Worm (Caenorhabditis elegans) whole organism, mixed stage, embryonic: Measurements from ENCODE around the gene ctsa-1.2.
A peak's percentile ranks its signal among the peaks of the same experiment; 100 is the strongest.

Experiments
- M03D4.4 ChIP-seq: sonication (generic microtip); optimal IDR thresholded peaks from 2 replicates; lab custom pipeline; 2017; ENCODE audit warnings: mild to moderate bottlenecking, missing genetic modification characterization, missing compliant biosample characterization
- blmp-1 ChIP-seq: fragments of 150-350 bp; optimal IDR thresholded peaks from 2 replicates; lab custom pipeline; 2014; ENCODE audit warnings: missing biosample characterization, missing genetic modification characterization
- ceh-39 ChIP-seq: fragments of 150-350 bp; optimal IDR thresholded peaks from 2 replicates; lab custom pipeline; 2014; ENCODE audit warnings: missing biosample characterization, missing genetic modification characterization
- ceh-43 ChIP-seq: fragments of 200-800 bp; sonication (Bioruptor generic); optimal IDR thresholded peaks from 2 replicates; lab custom pipeline; 2018; ENCODE audit warnings: mild to moderate bottlenecking, missing genetic modification characterization, moderate library complexity, missing compliant biosample characterization
- ceh-83 ChIP-seq: fragments of 200-800 bp; sonication (Bioruptor generic); optimal IDR thresholded peaks from 2 replicates; lab custom pipeline; 2018; ENCODE audit warnings: mild to moderate bottlenecking, missing genetic modification characterization, missing compliant biosample characterization
- ces-1 ChIP-seq: fragments of 150-350 bp; optimal IDR thresholded peaks from 2 replicates; lab custom pipeline; 2014; ENCODE audit warnings: missing biosample characterization, missing genetic modification reagents, missing genetic modification characterization
- cnd-1 ChIP-seq: fragments of 200-800 bp; sonication (Bioruptor generic); optimal IDR thresholded peaks from 2 replicates; lab custom pipeline; 2018; ENCODE audit warnings: mild to moderate bottlenecking, missing genetic modification characterization, missing compliant biosample characterization
- drap-1 ChIP-seq: fragments of 200-800 bp; sonication (Bioruptor generic); optimal IDR thresholded peaks from 3 replicates; lab custom pipeline; 2018; ENCODE audit warnings: mild to moderate bottlenecking, missing genetic modification characterization, missing compliant biosample characterization
- elt-1 ChIP-seq: sonication (generic microtip); optimal IDR thresholded peaks from 2 replicates; lab custom pipeline; 2017; ENCODE audit warnings: missing genetic modification characterization, mild to moderate bottlenecking, missing compliant biosample characterization, antibody characterized with exemption, moderate library complexity, borderline replicate concordance; ENCODE audit not compliant: insufficient read depth
- elt-3 ChIP-seq: fragments of 150-350 bp; optimal IDR thresholded peaks from 2 replicates; lab custom pipeline; 2014; ENCODE audit warnings: missing biosample characterization, missing genetic modification characterization
- flh-1 ChIP-seq: fragments of 200-800 bp; sonication (Bioruptor generic); optimal IDR thresholded peaks from 2 replicates; lab custom pipeline; 2018; ENCODE audit warnings: mild to moderate bottlenecking, missing genetic modification characterization, moderate library complexity, missing compliant biosample characterization
- ham-2 ChIP-seq: fragments of 200-800 bp; sonication (Bioruptor generic); optimal IDR thresholded peaks from 2 replicates; lab custom pipeline; 2018; ENCODE audit warnings: mild to moderate bottlenecking, missing genetic modification characterization, missing compliant biosample characterization
- hlh-1 ChIP-seq: fragments of 150-350 bp; optimal IDR thresholded peaks from 2 replicates; lab custom pipeline; 2014; ENCODE audit warnings: missing biosample characterization, missing genetic modification reagents, missing genetic modification characterization
- lin-13 ChIP-seq: fragments of 150-350 bp; optimal IDR thresholded peaks from 2 replicates; lab custom pipeline; 2014; ENCODE audit warnings: missing biosample characterization, missing genetic modification characterization
- lin-32 ChIP-seq: fragments of 200-800 bp; sonication (Bioruptor generic); optimal IDR thresholded peaks from 2 replicates; lab custom pipeline; 2018; ENCODE audit warnings: mild to moderate bottlenecking, missing genetic modification characterization, missing compliant biosample characterization
- lsy-2 ChIP-seq: fragments of 150-350 bp; optimal IDR thresholded peaks from 2 replicates; lab custom pipeline; 2014; ENCODE audit warnings: missing biosample characterization, missing genetic modification characterization
- mab-5 ChIP-seq: fragments of 150-350 bp; optimal IDR thresholded peaks from 2 replicates; lab custom pipeline; 2014; ENCODE audit warnings: missing biosample characterization, missing genetic modification characterization
- mep-1 ChIP-seq: fragments of 150-350 bp; optimal IDR thresholded peaks from 2 replicates; lab custom pipeline; 2017; ENCODE audit warnings: missing biosample characterization, missing genetic modification reagents, missing genetic modification characterization, inconsistent platforms
- nhr-12 ChIP-seq: fragments of 150-350 bp; optimal IDR thresholded peaks from 2 replicates; lab custom pipeline; 2014; ENCODE audit warnings: missing biosample characterization, missing genetic modification characterization
- nhr-2 ChIP-seq: fragments of 150-350 bp; optimal IDR thresholded peaks from 2 replicates; lab custom pipeline; 2014; ENCODE audit warnings: missing biosample characterization, missing genetic modification characterization
- nhr-237 ChIP-seq: fragments of 150-350 bp; optimal IDR thresholded peaks from 2 replicates; lab custom pipeline; 2014; ENCODE audit warnings: missing biosample characterization, missing genetic modification characterization
- nhr-28 ChIP-seq: fragments of 150-350 bp; optimal IDR thresholded peaks from 2 replicates; lab custom pipeline; 2014; ENCODE audit warnings: missing biosample characterization, missing genetic modification characterization
- nhr-76 ChIP-seq: sonication (generic microtip); optimal IDR thresholded peaks from 2 replicates; lab custom pipeline; 2017; ENCODE audit warnings: missing biosample characterization, missing genetic modification characterization
- sem-2 ChIP-seq: fragments of 200-800 bp; sonication (Bioruptor generic); optimal IDR thresholded peaks from 2 replicates; lab custom pipeline; 2018; ENCODE audit warnings: mild to moderate bottlenecking, missing genetic modification characterization, missing compliant biosample characterization
- snpc-4 ChIP-seq: fragments of 150-350 bp; optimal IDR thresholded peaks from 2 replicates; lab custom pipeline; 2014; ENCODE audit warnings: missing biosample characterization, missing genetic modification characterization
- sptf-1 ChIP-seq: sonication (generic microtip); optimal IDR thresholded peaks from 2 replicates; lab custom pipeline; 2017; ENCODE audit warnings: mild to moderate bottlenecking, missing genetic modification characterization, moderate library complexity, missing compliant biosample characterization
- tbx-8 ChIP-seq: fragments of 200-800 bp; sonication (Bioruptor generic); optimal IDR thresholded peaks from 2 replicates; lab custom pipeline; 2018; ENCODE audit warnings: mild to moderate bottlenecking, missing genetic modification characterization, moderate library complexity, missing compliant biosample characterization
- unc-120 ChIP-seq: sonication (generic microtip); optimal IDR thresholded peaks from 2 replicates; lab custom pipeline; 2017; ENCODE audit warnings: missing genetic modification characterization, missing compliant biosample characterization; ENCODE audit not compliant: poor library complexity, severe bottlenecking
- unc-39 ChIP-seq: fragments of 150-350 bp; optimal IDR thresholded peaks from 2 replicates; lab custom pipeline; 2014; ENCODE audit warnings: missing biosample characterization, missing genetic modification characterization
- ztf-11 ChIP-seq: fragments of 150-350 bp; optimal IDR thresholded peaks from 2 replicates; lab custom pipeline; 2014; ENCODE audit warnings: missing biosample characterization, missing genetic modification characterization

ctsa-1.2 gene

ce11 chrII:11713569-11713968 lies 25.6 kb upstream of the ctsa-1.2 start, which contains the start of gene F13D12.10:
TSS of gene F13D12.10 (plus strand) at chrII:11713799.
- TF ChIP-seq hlh-1 (peak; percentile 95), mep-1 (tag; lab: Kevin White, UChicago) (no peak), unc-120 (tag; lab: Kevin White, UChicago) (peak; percentile 7), sem-2 (no peak)

- no peak for TF ChIP-seq lsy-2 (tag; lab: Kevin White, UChicago)
- TF ChIP-seq unc-120 (tag; lab: Kevin White, UChicago), result no peak
- TF ChIP-seq lin-32 (GFP tag; lab: Kevin White, UChicago), result no peak
- TF ChIP-seq ceh-83 (GFP tag; lab: Kevin White, UChicago), result no peak
- TF ChIP-seq nhr-76 (tag; lab: Kevin White, UChicago), result no peak
- no peak for TF ChIP-seq cnd-1
- TF ChIP-seq ces-1 (GFP tag; lab: Kevin White, UChicago), result no peak
- no peak for TF ChIP-seq sptf-1 (tag; lab: Kevin White, UChicago)
- no peak for TF ChIP-seq hlh-1
- no peak for TF ChIP-seq nhr-28 (tag; lab: Kevin White, UChicago)
- TF ChIP-seq nhr-2 (tag; lab: Kevin White, UChicago), result no peak
- TF ChIP-seq blmp-1 (tag; lab: Kevin White, UChicago), result no peak
- no peak for TF ChIP-seq mep-1 (tag; lab: Kevin White, UChicago)
- TF ChIP-seq tbx-8 (GFP tag; lab: Kevin White, UChicago), result no peak
- TF ChIP-seq elt-1 (tag; lab: Kevin White, UChicago), result no peak
- TF ChIP-seq drap-1 (GFP tag; lab: Kevin White, UChicago), result no peak
- no peak for TF ChIP-seq ztf-11
- TF ChIP-seq, all 35 proteins: peak for 0
Measured at ce11 chrII:11714728-11715127, 24.4 kb upstream of the ctsa-1.2 start.

DNA sequence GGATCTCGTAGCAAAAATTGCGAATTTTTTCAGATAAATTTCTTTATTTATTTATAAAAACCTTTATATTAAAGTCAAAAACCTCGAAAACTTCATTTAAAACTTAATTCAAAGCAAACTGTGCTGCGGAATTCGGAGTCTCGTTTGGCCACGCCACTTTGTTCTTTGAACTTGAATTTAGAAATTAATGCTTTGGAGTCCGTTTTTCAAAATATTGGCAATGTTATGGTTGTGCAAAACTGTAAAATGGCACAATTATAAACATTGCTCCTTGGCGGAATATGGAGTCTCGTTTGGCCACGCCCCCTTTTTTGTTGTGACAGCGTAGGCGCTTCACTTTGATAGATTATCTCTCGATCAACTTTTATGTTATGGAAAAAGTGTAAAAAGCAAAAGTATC lies 19.6 kb upstream of the ctsa-1.2 start:
- TF ChIP-seq lin-13 (tag; lab: Kevin White, UChicago) (no peak), M03D4.4 (tag; lab: Kevin White, UChicago) (no peak), nhr-12 (tag; lab: Kevin White, UChicago) (no peak), ceh-39 (tag; lab: Kevin White, UChicago) (no peak), flh-1 (GFP tag; lab: Kevin White, UChicago) (no peak), nhr-237 (tag; lab: Kevin White, UChicago) (no peak), unc-39 (tag; lab: Kevin White, UChicago) (no peak), mab-5 (tag; lab: Kevin White, UChicago) (no peak), snpc-4 (tag; lab: Kevin White, UChicago) (no peak), nhr-2 (tag; lab: Kevin White, UChicago) (no peak), cnd-1 (no peak)

DNA sequence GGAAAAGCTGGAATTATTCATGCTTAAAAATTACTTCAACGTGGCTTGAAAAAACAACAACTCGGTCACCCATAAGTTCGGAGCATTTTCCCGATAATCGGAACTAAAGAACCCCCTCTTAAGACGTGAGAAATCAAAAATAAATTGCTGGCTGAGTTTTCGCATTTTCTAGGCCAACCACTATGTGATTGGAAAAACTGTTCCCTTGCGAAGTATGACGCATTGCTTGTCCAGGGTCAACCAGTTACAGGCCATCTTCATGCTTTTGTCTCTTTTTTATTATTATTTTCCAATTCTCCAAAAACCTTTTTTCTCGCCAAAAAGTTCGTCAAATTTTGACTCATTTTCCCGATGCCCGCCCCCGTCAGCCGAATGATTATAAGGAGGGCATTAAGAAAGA lies 19.1 kb upstream of the ctsa-1.2 start, which contains the start of gene F13D12.3:
TSS of gene F13D12.3 (plus strand) at position 301 of the 400 bp plus-strand sequence.
- no peak for TF ChIP-seq M03D4.4 (tag; lab: Kevin White, UChicago)
- no peak for TF ChIP-seq ceh-39 (tag; lab: Kevin White, UChicago)
- TF ChIP-seq nhr-76 (tag; lab: Kevin White, UChicago), result no peak
- no peak for TF ChIP-seq mab-5 (tag; lab: Kevin White, UChicago)
- TF ChIP-seq blmp-1 (tag; lab: Kevin White, UChicago), result no peak
- TF ChIP-seq elt-3 (tag; lab: Kevin White, UChicago), result no peak
- TF ChIP-seq ceh-43 (GFP tag; lab: Kevin White, UChicago), result no peak
- no peak for TF ChIP-seq drap-1 (GFP tag; lab: Kevin White, UChicago)
- no peak for TF ChIP-seq lin-13 (tag; lab: Kevin White, UChicago)
- TF ChIP-seq, all 35 proteins: peak for 0

ce11 chrII:11720819-11721218 lies 18.3 kb upstream of the ctsa-1.2 start:
- TF ChIP-seq ceh-83 (GFP tag; lab: Kevin White, UChicago) (no peak), lin-32 (GFP tag; lab: Kevin White, UChicago) (no peak), ceh-43 (GFP tag; lab: Kevin White, UChicago) (no peak), ham-2 (GFP tag; lab: Kevin White, UChicago) (no peak), M03D4.4 (tag; lab: Kevin White, UChicago) (no peak), drap-1 (GFP tag; lab: Kevin White, UChicago) (no peak)
